Worm (Caenorhabditis elegans) whole organism, mixed stage, embryonic: ENCODE measurements around the gene cpt-5.

Source experiments
- ceh-83 ChIP-seq: fragments of 200-800 bp; sonication (Bioruptor generic); optimal IDR thresholded peaks from 2 replicates; lab custom pipeline; 2018; ENCODE audit warnings: mild to moderate bottlenecking, missing genetic modification characterization, missing compliant biosample characterization
- cnd-1 ChIP-seq: fragments of 200-800 bp; sonication (Bioruptor generic); optimal IDR thresholded peaks from 2 replicates; lab custom pipeline; 2018; ENCODE audit warnings: mild to moderate bottlenecking, missing genetic modification characterization, missing compliant biosample characterization
- drap-1 ChIP-seq: fragments of 200-800 bp; sonication (Bioruptor generic); optimal IDR thresholded peaks from 3 replicates; lab custom pipeline; 2018; ENCODE audit warnings: mild to moderate bottlenecking, missing genetic modification characterization, missing compliant biosample characterization
- elt-3 ChIP-seq: fragments of 150-350 bp; optimal IDR thresholded peaks from 2 replicates; lab custom pipeline; 2014; ENCODE audit warnings: missing biosample characterization, missing genetic modification characterization
- flh-1 ChIP-seq: fragments of 200-800 bp; sonication (Bioruptor generic); optimal IDR thresholded peaks from 2 replicates; lab custom pipeline; 2018; ENCODE audit warnings: mild to moderate bottlenecking, missing genetic modification characterization, moderate library complexity, missing compliant biosample characterization
- nhr-12 ChIP-seq: fragments of 150-350 bp; optimal IDR thresholded peaks from 2 replicates; lab custom pipeline; 2014; ENCODE audit warnings: missing biosample characterization, missing genetic modification characterization
- nhr-237 ChIP-seq: fragments of 150-350 bp; optimal IDR thresholded peaks from 2 replicates; lab custom pipeline; 2014; ENCODE audit warnings: missing biosample characterization, missing genetic modification characterization
- sptf-1 ChIP-seq: sonication (generic microtip); optimal IDR thresholded peaks from 2 replicates; lab custom pipeline; 2017; ENCODE audit warnings: mild to moderate bottlenecking, missing genetic modification characterization, moderate library complexity, missing compliant biosample characterization
- tbx-8 ChIP-seq: fragments of 200-800 bp; sonication (Bioruptor generic); optimal IDR thresholded peaks from 2 replicates; lab custom pipeline; 2018; ENCODE audit warnings: mild to moderate bottlenecking, missing genetic modification characterization, moderate library complexity, missing compliant biosample characterization
- unc-62 ChIP-seq: fragments of 150-350 bp; optimal IDR thresholded peaks from 2 replicates; lab custom pipeline; 2014; ENCODE audit warnings: missing biosample characterization, missing genetic modification reagents, missing genetic modification characterization
- ztf-11 ChIP-seq: fragments of 150-350 bp; optimal IDR thresholded peaks from 2 replicates; lab custom pipeline; 2014; ENCODE audit warnings: missing biosample characterization, missing genetic modification characterization

ce11 chrV:13880607-13881006 lies 7.6 kb downstream of the cpt-5 start, which contains the start of gene T22G5.3:
- TF ChIP-seq nhr-237, result no peak
- TF ChIP-seq drap-1 (GFP tag; lab: Kevin White, UChicago), result no peak
- TF ChIP-seq sptf-1, result no peak
- TF ChIP-seq unc-62 (GFP tag; lab: Kevin White, UChicago), result no peak
- no peak for TF ChIP-seq ztf-11 (tag; lab: Kevin White, UChicago)
- TF ChIP-seq elt-3 (tag; lab: Kevin White, UChicago), result no peak
- TF ChIP-seq nhr-12 (tag; lab: Kevin White, UChicago), result no peak
- TF ChIP-seq cnd-1 (tag; lab: Kevin White, UChicago), result no peak
- no peak for TF ChIP-seq flh-1 (GFP tag; lab: Kevin White, UChicago)
- TF ChIP-seq tbx-8 (GFP tag; lab: Kevin White, UChicago), result no peak
- TF ChIP-seq ceh-83 (GFP tag; lab: Kevin White, UChicago), result no peak
